Fruit fly (Drosophila melanogaster) whole organism, pupa: ENCODE data around the gene Skel.

Experiments
- CG10348 ChIP-seq: fragments of 200-800 bp; sonication (Bioruptor generic); IDR thresholded peaks from 2 replicates; pipeline ENCODE4 v1.3.6; 2022; ENCODE audit warnings: missing biosample characterization, missing genetic modification characterization
- CG13204 ChIP-seq: fragments of 200-800 bp; sonication (Bioruptor generic); optimal IDR thresholded peaks from 2 replicates; lab custom pipeline; 2018; ENCODE audit warnings: missing biosample characterization, mild to moderate bottlenecking, missing genetic modification characterization, moderate library complexity
- CG14655 ChIP-seq: fragments of 200-800 bp; sonication (Bioruptor generic); optimal IDR thresholded peaks from 3 replicates; lab custom pipeline; 2017; ENCODE audit warnings: mild to moderate bottlenecking, missing biosample characterization, missing genetic modification reagents, missing genetic modification characterization
- CG15710 ChIP-seq: fragments of 200-800 bp; sonication (Bioruptor generic); optimal IDR thresholded peaks from 2 replicates; lab custom pipeline; 2018; ENCODE audit warnings: missing biosample characterization, mild to moderate bottlenecking, missing genetic modification characterization, moderate library complexity
- CG17806 ChIP-seq: fragments of 200-800 bp; sonication (Bioruptor generic); optimal IDR thresholded peaks from 2 replicates; lab custom pipeline; 2018; ENCODE audit warnings: missing biosample characterization, mild to moderate bottlenecking, missing genetic modification characterization, moderate library complexity
- CG32121 ChIP-seq: fragments of 200-800 bp; sonication (Bioruptor generic); IDR thresholded peaks from 2 replicates; pipeline ENCODE4 v1.3.6; 2022; ENCODE audit warnings: missing biosample characterization, missing genetic modification characterization
- CG34367 ChIP-seq: fragments of 200-800 bp; sonication (Bioruptor generic); optimal IDR thresholded peaks from 2 replicates; lab custom pipeline; 2018; ENCODE audit warnings: missing biosample characterization, mild to moderate bottlenecking, missing genetic modification characterization
- CG4496 ChIP-seq: fragments of 200-800 bp; sonication (Bioruptor generic); IDR thresholded peaks from 3 replicates; pipeline ENCODE4 v1.3.6; 2022; ENCODE audit warnings: missing biosample characterization, missing genetic modification characterization
- CG8159 ChIP-seq: fragments of 200-800 bp; sonication (Bioruptor generic); optimal IDR thresholded peaks from 3 replicates; lab custom pipeline; 2018; ENCODE audit warnings: missing biosample characterization, mild to moderate bottlenecking, missing genetic modification characterization, moderate library complexity
- CG8301 ChIP-seq: fragments of 200-800 bp; sonication (Bioruptor generic); optimal IDR thresholded peaks from 2 replicates; lab custom pipeline; 2018; ENCODE audit warnings: missing biosample characterization, mild to moderate bottlenecking, missing genetic modification characterization
- CG9948 ChIP-seq: fragments of 200-800 bp; sonication (Bioruptor generic); optimal IDR thresholded peaks from 2 replicates; lab custom pipeline; 2018; ENCODE audit warnings: missing biosample characterization, mild to moderate bottlenecking, missing genetic modification characterization, moderate library complexity
- D1 ChIP-seq: fragments of 200-800 bp; sonication (Bioruptor generic); optimal IDR thresholded peaks from 2 replicates; lab custom pipeline; 2018; ENCODE audit warnings: missing biosample characterization, mild to moderate bottlenecking, missing genetic modification characterization, moderate library complexity
- EcR ChIP-seq: fragments of 200-800 bp; sonication (Bioruptor generic); optimal IDR thresholded peaks from 3 replicates; lab custom pipeline; 2019; ENCODE audit warnings: missing biosample characterization, missing genetic modification characterization, mild to moderate bottlenecking, moderate library complexity, missing genetic modification reagents
- Ets98B ChIP-seq: fragments of 200-800 bp; sonication (Bioruptor generic); IDR thresholded peaks from 2 replicates; pipeline ENCODE4 v1.3.6; 2022; ENCODE audit warnings: missing biosample characterization, missing genetic modification characterization
- Pif1B ChIP-seq: fragments of 200-800 bp; sonication (Bioruptor generic); optimal IDR thresholded peaks from 3 replicates; lab custom pipeline; 2016; ENCODE audit warnings: missing biosample characterization, missing genetic modification characterization
- Snoo ChIP-seq: fragments of 200-800 bp; sonication (Bioruptor generic); optimal IDR thresholded peaks from 3 replicates; lab custom pipeline; 2017; ENCODE audit warnings: missing biosample characterization, mild to moderate bottlenecking, missing genetic modification characterization, inconsistent platforms
- fd96Ca ChIP-seq: fragments of 200-800 bp; sonication (Bioruptor generic); IDR thresholded peaks from 3 replicates; pipeline ENCODE4 v1.3.6; 2022; ENCODE audit warnings: missing biosample characterization, missing genetic modification characterization
- gl ChIP-seq: fragments of 200-800 bp; sonication (Bioruptor generic); optimal IDR thresholded peaks from 2 replicates; lab custom pipeline; 2018; ENCODE audit warnings: missing biosample characterization, mild to moderate bottlenecking, missing genetic modification characterization
- rn ChIP-seq: fragments of 200-800 bp; sonication (Bioruptor generic); IDR thresholded peaks from 2 replicates; pipeline ENCODE4 v1.3.6; 2022; ENCODE audit warnings: missing biosample characterization, missing genetic modification characterization

Gene Skel

DNA sequence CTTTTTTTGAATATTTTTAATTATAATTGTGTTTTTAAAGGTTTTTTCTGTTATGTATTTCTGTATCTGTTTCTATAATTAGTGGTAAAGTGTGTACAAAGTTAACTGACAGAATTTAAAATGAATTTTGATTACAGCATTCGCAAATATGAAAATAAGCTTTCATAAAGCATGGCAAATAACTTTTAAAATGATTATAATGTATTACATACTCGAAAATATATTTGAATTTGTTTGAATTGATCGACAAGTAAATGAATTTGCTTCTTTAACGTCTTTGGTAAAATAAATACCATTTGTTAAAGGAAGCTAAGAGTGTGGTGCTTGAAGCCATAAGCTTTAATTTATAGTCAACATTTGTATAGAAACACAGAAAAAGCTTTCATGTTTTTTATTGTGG lies 24.4 kb downstream of the Skel start, which contains the start of gene CG14689:
CG14689 (minus strand) TSS at position 101 of the 400 bp plus-strand sequence.
- TF ChIP-seq CG34367 (tag; lab: Kevin White, UChicago), result no peak
- TF ChIP-seq CG15710, result no peak
- no peak for TF ChIP-seq CG10348 (GFP tag; lab: Robert Waterston, UW)
- TF ChIP-seq rn (GFP tag; lab: Robert Waterston, UW), result no peak
- TF ChIP-seq CG4496 (GFP tag; lab: Robert Waterston, UW), result no peak
- no peak for TF ChIP-seq Ets98B
- no peak for TF ChIP-seq gl (tag; lab: Kevin White, UChicago)
- TF ChIP-seq CG8159 (tag; lab: Kevin White, UChicago), result no peak
- no peak for TF ChIP-seq CG14655 (GFP tag; lab: Kevin White, UChicago)
- no peak for TF ChIP-seq Snoo (tag; lab: Kevin White, UChicago)
- TF ChIP-seq CG9948 (tag; lab: Kevin White, UChicago), result no peak
- no peak for TF ChIP-seq fd96Ca
- TF ChIP-seq CG13204 (GFP tag; lab: Kevin White, UChicago), result no peak
- no peak for TF ChIP-seq EcR (GFP tag; lab: Kevin White, UChicago)

DNA sequence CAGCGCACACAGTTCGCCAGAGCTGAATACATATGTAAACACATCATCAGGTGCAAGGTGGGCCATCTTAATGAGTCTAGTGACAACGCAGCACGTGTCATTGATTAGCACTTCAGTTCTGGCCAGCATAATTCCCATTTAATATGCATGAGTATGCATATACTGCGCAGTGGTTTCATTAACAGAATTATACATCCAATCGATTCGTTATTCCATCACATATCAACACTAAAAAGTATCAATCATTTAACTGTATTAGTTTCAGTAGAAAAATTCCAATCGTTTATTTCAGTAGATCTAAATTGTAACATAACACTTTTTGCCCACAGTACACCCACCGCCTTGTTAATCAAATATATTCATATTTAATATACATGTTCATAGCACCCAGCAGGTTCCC lies 27.8 kb downstream of the Skel start, which contains the start of gene CG4073:
CG4073 (plus strand) TSS at position 301 of the 400 bp plus-strand sequence.
- TF ChIP-seq CG8301 (tag; lab: Kevin White, UChicago) (no peak), CG10348 (GFP tag; lab: Robert Waterston, UW) (no peak), CG15710 (no peak), CG32121 (GFP tag; lab: Robert Waterston, UW) (no peak), D1 (tag; lab: Kevin White, UChicago) (no peak), fd96Ca (no peak), CG9948 (tag; lab: Kevin White, UChicago) (no peak), gl (tag; lab: Kevin White, UChicago) (no peak)

DNA sequence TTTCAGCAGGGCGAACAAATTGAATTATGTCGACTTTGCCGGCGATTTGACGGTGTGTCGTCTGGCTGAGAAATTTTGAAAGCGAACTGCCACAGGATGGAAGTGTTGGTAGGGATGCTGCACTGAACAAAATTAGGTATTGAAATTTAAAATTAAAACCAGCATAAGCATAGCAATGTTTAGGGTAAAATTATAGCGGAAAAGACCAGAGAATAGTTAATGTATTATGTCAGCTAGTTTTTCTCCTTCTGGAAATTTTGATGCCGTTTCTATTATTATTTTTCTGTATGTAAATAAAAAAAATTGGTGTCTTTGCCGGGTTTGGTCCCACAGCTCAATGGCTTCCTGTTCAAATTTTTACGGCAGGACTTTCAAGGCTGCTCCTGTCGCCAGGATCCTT lies 40.0 kb downstream of the Skel start:
- no peak for TF ChIP-seq Ets98B
- TF ChIP-seq CG14655 (GFP tag; lab: Kevin White, UChicago), result no peak
- no peak for TF ChIP-seq Pif1B (GFP tag; lab: Kevin White, UChicago)
- TF ChIP-seq CG15710, result no peak
- no peak for TF ChIP-seq CG17806
- no peak for TF ChIP-seq CG9948 (tag; lab: Kevin White, UChicago)
- TF ChIP-seq CG10348 (GFP tag; lab: Robert Waterston, UW), result no peak
- no peak for TF ChIP-seq CG8301 (tag; lab: Kevin White, UChicago)
- TF ChIP-seq rn (GFP tag; lab: Robert Waterston, UW), result no peak
- no peak for TF ChIP-seq CG4496 (GFP tag; lab: Robert Waterston, UW)
- TF ChIP-seq CG8159 (tag; lab: Kevin White, UChicago), result no peak
- TF ChIP-seq CG32121 (GFP tag; lab: Robert Waterston, UW), result no peak

DNA sequence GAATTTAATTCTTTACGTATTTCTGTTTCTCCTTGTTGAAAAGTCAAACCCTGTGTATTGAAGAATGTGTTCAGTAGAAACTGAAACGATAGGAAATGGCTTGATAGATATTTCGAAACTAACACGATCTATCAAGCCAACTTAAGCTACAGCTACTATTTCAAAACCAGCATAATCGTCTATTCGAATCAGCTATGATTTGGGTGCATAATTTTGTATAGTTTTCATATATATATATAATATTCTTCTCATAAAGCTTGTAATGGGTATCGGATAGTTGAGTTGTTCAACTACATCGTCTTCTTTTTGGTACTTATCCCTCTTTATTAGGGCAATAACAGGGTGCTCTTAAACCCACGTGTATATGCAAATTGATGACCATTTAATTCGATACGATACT lies 49.1 kb downstream of the Skel start, which contains the start of gene tomboy20:
tomboy20 (minus strand) TSS at position 101 of the 400 bp plus-strand sequence.
- no peak for TF ChIP-seq rn (GFP tag; lab: Robert Waterston, UW)
- no peak for TF ChIP-seq CG9948 (tag; lab: Kevin White, UChicago)
- no peak for TF ChIP-seq fd96Ca
- no peak for TF ChIP-seq EcR (GFP tag; lab: Kevin White, UChicago)
- TF ChIP-seq CG15710, result no peak
- TF ChIP-seq, all 21 proteins: peak for 0
